Fruit fly (Drosophila melanogaster): ENCODE measurements around the gene SerRS.

- TF ChIP-seq CG8478 (optimal IDR thresholded peaks at IDR 0.05) (no peak), Dll (optimal IDR thresholded peaks at IDR 0.05) (no peak), EcR (GFP tag; optimal IDR thresholded peaks at IDR 0.05) (no peak)
Measured at dm6 chr2L:3059624-3059919, 22.4 kb upstream of the SerRS start.
